Fruit fly (Drosophila melanogaster): ENCODE results near the gene Cpr78Cc.

Cpr78Cc gene

DNA sequence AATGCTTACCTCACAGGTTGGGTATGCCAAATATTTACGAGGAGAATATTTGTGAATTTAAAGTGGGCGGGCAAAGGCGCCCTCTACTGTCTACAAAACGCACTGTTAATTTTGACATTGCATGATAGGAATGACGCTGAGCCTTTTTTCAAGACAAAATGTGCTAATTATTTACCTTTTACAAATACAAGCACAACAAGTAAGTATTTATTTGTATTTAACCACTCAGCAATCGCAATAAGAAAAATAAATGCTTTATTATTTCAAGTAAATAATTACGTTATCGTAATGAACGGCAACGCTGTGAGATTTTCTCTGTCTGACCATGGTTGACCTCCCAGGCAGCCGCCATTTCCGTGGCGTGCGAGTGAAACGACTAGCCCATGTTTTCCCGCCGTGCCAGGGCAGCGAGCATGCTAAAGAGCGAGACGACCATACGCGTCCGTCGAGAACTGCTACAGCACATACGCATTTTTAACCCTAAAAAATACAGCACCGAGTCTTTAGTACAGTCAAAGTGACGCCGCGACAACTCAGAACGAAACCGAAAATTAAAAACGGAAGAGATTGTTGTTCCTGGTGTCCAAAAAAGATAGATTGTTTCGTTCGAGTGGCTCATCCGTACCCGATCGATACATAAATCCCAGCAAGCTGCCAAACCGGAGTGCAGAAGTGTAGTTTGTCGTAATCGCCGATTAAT, 14.6 kb upstream of the Cpr78Cc start, which contains the start of the genes CG12974 and pzg (continued):
- peak; percentile 73; the same call in 1 of the 2 replicates for TF ChIP-seq H2.0 (GFP tag; IDR thresholded peaks at IDR 0.05)
- TF ChIP-seq al (GFP tag; IDR thresholded peaks at IDR 0.05) = peak; percentile 80
- TF ChIP-seq TFAM (GFP tag; optimal IDR thresholded peaks at IDR 0.05) = no peak
- TF ChIP-seq C15 (GFP tag; IDR thresholded peaks at IDR 0.05) = no peak
- peak; percentile 67 for TF ChIP-seq disco-r (GFP tag; optimal IDR thresholded peaks at IDR 0.05)
- TF ChIP-seq dysf (GFP tag; IDR thresholded peaks at IDR 0.05) = peak; percentile 93
- TF ChIP-seq CG4282 (GFP tag; optimal IDR thresholded peaks at IDR 0.05) = peak; percentile 68
- TF ChIP-seq HmgZ (tag; optimal IDR thresholded peaks at IDR 0.05) = peak; percentile 85
- TF ChIP-seq Hr78 (GFP tag; optimal IDR thresholded peaks at IDR 0.05) = peak in 1 of 2 experiments; percentile 39
- TF ChIP-seq CG18011 (GFP tag; optimal IDR thresholded peaks at IDR 0.05) = peak; percentile 50
- TF ChIP-seq Eip74EF (GFP tag; optimal IDR thresholded peaks at IDR 0.05) = peak in 1 of 2 experiments; percentile 5
- 0 out of 3 replicates have a peak, but pooled peaks have one; percentile 38 for TF ChIP-seq CG2199 (GFP tag; IDR thresholded peaks at IDR 0.05)
- TF ChIP-seq CG12744 (GFP tag; optimal IDR thresholded peaks at IDR 0.05) = peak; percentile 55
- TF ChIP-seq kah (GFP tag; optimal IDR thresholded peaks at IDR 0.05) = peak; percentile 38
- no peak for TF ChIP-seq CG8359 (GFP tag; optimal IDR thresholded peaks at IDR 0.05; ENCODE audit: borderline replicate concordance)
- no peak for TF ChIP-seq psq (GFP tag; optimal IDR thresholded peaks at IDR 0.05)
- peak; percentile 95 for TF ChIP-seq CG3847 (GFP tag; IDR thresholded peaks at IDR 0.05)
- peak; percentile 92 for TF ChIP-seq wor (GFP tag; IDR thresholded peaks at IDR 0.05)
- TF ChIP-seq CG1233 (GFP tag; optimal IDR thresholded peaks at IDR 0.05) = peak; percentile 74
- TF ChIP-seq chm (GFP tag; IDR thresholded peaks at IDR 0.05) = peak; percentile 84
- TF ChIP-seq CG8388 (GFP tag; optimal IDR thresholded peaks at IDR 0.05) = peak; percentile 3
- TF ChIP-seq pfk (GFP tag; optimal IDR thresholded peaks at IDR 0.05) = peak; percentile 45
- TF ChIP-seq gsb (GFP tag; IDR thresholded peaks at IDR 0.05) = peak; percentile 70
- TF ChIP-seq CG7786 (GFP tag; optimal IDR thresholded peaks at IDR 0.05) = peak; percentile 67
- TF ChIP-seq Lpt (GFP tag; optimal IDR thresholded peaks at IDR 0.05) = no peak
- 0 out of 2 replicates have a peak, but pooled peaks have one; percentile 14 for TF ChIP-seq Taf1 (GFP tag; IDR thresholded peaks at IDR 0.05)
- no peak for TF ChIP-seq fd102C (GFP tag; optimal IDR thresholded peaks at IDR 0.05)
- peak; percentile 86 for TF ChIP-seq ssp (GFP tag; IDR thresholded peaks at IDR 0.05)
- TF ChIP-seq CoRest (tag; optimal IDR thresholded peaks at IDR 0.05) = peak; percentile 89
- peak; percentile 76 for TF ChIP-seq ftz-f1 (GFP tag; optimal IDR thresholded peaks at IDR 0.05)
- TF ChIP-seq CG9437 (GFP tag; optimal IDR thresholded peaks at IDR 0.05) = peak; percentile 94
- TF ChIP-seq unc-4 (GFP tag; IDR thresholded peaks at IDR 0.05; ENCODE audit: partially characterized antibody) = peak; percentile 52
- TF ChIP-seq CG16779 (GFP tag; IDR thresholded peaks at IDR 0.05) = no peak
- TF ChIP-seq CkIIα-i1 (GFP tag; IDR thresholded peaks at IDR 0.05) = no peak
- peak; percentile 95 for TF ChIP-seq CTCF (GFP tag; optimal IDR thresholded peaks at IDR 0.05)
- TF ChIP-seq B-H2 (GFP tag; optimal IDR thresholded peaks at IDR 0.05) = peak; percentile 81
- TF ChIP-seq Lhr (GFP tag; optimal IDR thresholded peaks at IDR 0.05) = peak; percentile 85
- peak; percentile 64 for TF ChIP-seq CG30431 (GFP tag; optimal IDR thresholded peaks at IDR 0.05)
- TF ChIP-seq CG7839 (tag; optimal IDR thresholded peaks at IDR 0.05) = peak; percentile 70
- no peak for TF ChIP-seq CG10565 (GFP tag; optimal IDR thresholded peaks at IDR 0.05)
- TF ChIP-seq CG17568 (GFP tag; optimal IDR thresholded peaks at IDR 0.05) = no peak
- peak; percentile 15 for TF ChIP-seq salm (tag; optimal IDR thresholded peaks at IDR 0.05)
- peak; percentile 55 for TF ChIP-seq Antp (GFP tag; optimal IDR thresholded peaks at IDR 0.05)
- no peak for TF ChIP-seq grn (GFP tag; optimal IDR thresholded peaks at IDR 0.05)
- TF ChIP-seq dimm (GFP tag; IDR thresholded peaks at IDR 0.05) = peak; percentile 44; the same call in 1 of the 2 replicates
- TF ChIP-seq Stat92E (GFP tag; optimal IDR thresholded peaks at IDR 0.05) = peak in 1 of 3 experiments; percentile 32
- TF ChIP-seq sim (GFP tag; IDR thresholded peaks at IDR 0.05) = 0 out of 2 replicates have a peak, but pooled peaks have one; percentile 44
- peak; percentile 84 for TF ChIP-seq Meics (GFP tag; optimal IDR thresholded peaks at IDR 0.05)
- TF ChIP-seq D (optimal IDR thresholded peaks at IDR 0.05) = no peak
- peak; percentile 63 for TF ChIP-seq D (GFP tag; optimal IDR thresholded peaks at IDR 0.05)
